Worm (Caenorhabditis elegans) whole organism, dauer: Measurements from ENCODE around the gene fipr-4.

Source experiments
- unc-62 ChIP-seq: sonication (generic microtip); optimal IDR thresholded peaks from 2 replicates; lab custom pipeline; 2017; ENCODE audit warnings: missing biosample characterization, missing genetic modification reagents, missing genetic modification characterization

Gene fipr-4

DNA sequence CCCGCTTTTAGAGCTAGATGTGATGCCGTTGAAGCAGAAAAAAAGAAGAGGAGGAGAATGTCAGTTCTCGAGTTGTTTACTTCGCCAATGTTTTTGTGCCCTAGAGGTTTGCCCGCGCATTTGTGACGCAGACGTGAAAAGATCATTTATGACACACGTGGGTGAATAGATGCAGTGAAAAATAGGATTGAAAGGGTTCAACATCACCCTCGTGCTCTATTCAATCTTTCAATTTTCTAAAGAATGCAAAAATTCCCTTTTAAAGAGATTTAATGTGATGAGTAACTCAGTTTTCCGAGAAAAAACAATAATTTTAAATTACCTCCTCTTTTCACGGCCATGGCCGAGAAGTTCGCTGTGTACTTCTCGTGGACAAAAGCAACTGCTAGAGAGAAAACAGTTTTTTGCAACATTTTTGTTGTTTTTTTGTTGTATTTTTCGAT, 18.2 kb upstream of the fipr-4 start:
- no peak for TF ChIP-seq unc-62 (GFP tag; lab: Kevin White, UChicago)

- no peak for TF ChIP-seq unc-62 (GFP tag; lab: Kevin White, UChicago)
Measured at ce11 chrV:10245615-10246014, 17.4 kb upstream of the fipr-4 start.

- no peak for TF ChIP-seq unc-62 (GFP tag; lab: Kevin White, UChicago)
Measured at ce11 chrV:10244018-10244720, 15.9 kb upstream of the fipr-4 start.

DNA sequence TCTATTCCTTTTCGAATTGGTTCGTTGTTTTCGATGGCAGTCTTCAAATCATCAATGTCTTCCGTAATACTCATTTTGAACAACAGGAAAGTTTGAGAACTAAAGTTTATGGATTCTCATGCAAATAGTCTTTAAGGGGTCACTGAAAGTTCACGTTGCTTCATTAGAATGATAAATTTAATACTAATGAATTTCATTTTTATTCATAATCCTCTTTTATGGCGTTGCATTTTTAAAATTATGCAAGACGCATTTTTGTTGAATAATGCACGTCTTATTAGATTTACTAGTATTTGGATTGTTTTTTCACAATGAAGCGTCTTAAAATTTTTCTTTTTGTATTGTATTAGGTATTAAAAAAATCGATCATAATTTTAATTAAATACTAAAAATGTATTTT, 14.8 kb upstream of the fipr-4 start, which contains the start of gene C12D8.9:
Gene C12D8.9, minus strand, starts transcription at position 101 of the 400 bp plus-strand sequence.
- no peak for TF ChIP-seq unc-62 (GFP tag; lab: Kevin White, UChicago)

DNA sequence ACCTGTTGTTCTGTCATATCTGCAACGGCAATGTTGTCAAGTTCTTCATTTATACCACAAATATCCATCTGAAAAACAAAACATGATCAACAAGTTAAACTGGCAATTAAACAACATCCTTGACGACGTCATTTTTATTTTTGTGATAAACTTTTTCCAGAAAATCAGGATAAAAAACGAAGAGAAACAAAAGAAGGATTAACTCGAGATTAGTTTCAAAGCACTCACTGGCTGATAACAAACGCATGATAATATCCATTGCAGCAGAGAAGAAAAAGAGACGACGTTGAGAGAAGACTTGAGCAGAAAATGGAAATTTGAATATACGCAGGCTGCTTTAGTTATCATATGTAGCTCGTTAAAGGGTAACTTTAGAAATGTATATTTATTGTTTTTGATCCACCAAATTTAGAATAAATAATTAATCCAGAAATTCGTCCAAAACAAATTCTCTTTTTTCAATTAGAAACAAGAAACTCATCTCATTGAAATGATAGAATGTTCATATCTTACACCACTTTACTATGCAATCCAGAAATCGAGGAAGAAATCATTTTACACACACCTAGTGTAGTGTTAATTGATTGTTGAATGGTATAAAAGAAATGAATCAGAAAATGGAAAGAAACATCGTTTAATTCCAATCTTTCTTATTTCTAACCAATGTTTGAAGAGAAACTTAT, 13.0 kb upstream of the fipr-4 start, which contains the start of the genes C12D8.21 and col-148:
Gene C12D8.21, minus strand, starts transcription at position 68 of the 683 bp plus-strand sequence.
Gene col-148, plus strand, starts transcription at position 633 of the 683 bp plus-strand sequence.
- TF ChIP-seq unc-62 (GFP tag; lab: Kevin White, UChicago): no peak

DNA sequence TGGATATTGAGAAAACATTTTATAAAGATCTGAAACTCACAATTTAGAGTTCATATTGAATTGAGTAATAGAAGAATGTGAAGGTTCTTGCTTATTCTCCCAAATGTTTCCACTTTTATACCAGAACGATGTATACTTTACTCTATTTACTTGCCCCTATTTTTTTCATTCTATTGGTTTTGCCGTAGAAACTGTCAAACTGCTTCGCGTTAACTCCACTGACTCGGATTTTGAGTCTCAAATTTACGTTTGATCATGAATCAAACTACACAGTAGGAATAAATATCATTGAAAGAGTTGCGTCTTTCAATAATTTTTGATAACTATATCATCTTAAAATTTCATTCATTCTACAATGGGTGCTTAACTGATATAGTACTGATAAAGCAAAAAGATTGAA, 11.6 kb upstream of the fipr-4 start, which contains the start of gene fipr-8:
Gene fipr-8, minus strand, starts transcription at position 101 of the 400 bp plus-strand sequence.
- TF ChIP-seq unc-62 (GFP tag; lab: Kevin White, UChicago): no peak

- TF ChIP-seq unc-62 (GFP tag; lab: Kevin White, UChicago): no peak
Measured at ce11 chrV:10238665-10239064, 10.4 kb upstream of the fipr-4 start, which contains the start of gene fubl-1. TSS of gene fubl-1 (minus strand) at chrV:10238866.

DNA sequence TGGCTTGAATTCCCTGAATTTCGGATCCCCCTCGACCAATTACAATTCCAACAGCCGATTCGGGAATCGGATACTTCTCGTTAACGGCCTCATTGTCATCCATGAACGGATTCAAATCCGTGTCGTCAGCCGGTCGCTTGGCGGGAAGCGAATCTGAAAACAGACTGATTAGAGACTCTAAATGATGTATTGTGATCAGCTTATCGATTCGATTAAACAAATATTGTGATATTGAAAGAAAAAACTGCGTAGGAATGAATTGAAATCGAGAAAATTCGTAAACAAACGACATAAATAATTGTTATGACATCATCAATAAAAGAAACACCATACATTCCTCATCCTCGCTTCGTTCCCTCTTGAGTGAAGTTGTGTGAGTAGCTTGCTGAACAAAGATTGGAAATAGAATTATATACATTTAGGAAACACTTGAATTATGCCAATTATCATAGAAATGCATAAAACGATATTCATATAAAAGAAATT, 9.7 kb upstream of the fipr-4 start:
- TF ChIP-seq unc-62 (GFP tag; lab: Kevin White, UChicago): no peak

DNA sequence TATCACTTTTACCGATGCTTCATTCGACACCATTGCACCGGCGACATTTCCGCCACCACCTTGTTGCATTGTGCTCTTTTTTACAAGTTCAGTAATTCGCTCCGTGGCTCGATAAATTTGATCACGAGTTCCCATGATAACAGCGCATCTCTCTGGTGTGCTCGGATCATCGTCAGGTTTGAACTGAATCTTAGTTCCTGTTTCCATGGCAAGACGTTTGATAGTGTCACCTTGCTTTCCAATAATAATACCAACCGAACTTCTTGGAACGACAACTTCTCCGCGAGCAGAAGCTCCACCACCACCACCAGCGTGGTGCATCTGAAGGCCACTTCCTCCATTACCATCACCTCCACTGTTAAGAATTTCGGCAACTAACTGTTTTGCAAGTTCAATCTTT, 8.9 kb upstream of the fipr-4 start:
- TF ChIP-seq unc-62 (GFP tag; lab: Kevin White, UChicago): no peak

DNA sequence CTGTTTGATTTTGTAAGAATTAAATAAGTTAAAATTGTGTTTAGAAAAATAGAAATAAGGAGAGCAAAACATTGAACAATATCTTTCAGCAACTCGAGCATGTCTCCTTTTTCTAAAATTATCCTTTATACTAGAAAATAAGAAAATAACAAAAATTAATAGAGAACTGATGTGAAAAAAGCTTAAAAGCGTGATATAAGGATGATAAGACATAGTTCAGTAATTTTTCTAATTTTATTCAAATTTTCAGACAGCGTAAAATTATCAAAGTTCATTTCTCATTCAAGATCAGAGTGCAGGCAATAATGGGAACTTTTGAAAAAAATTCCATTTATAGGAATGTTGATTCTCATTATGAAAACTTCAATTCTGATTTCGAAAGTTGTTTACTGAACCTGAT, 5.1 kb upstream of the fipr-4 start, which contains the start of gene str-182:
Gene str-182, minus strand, starts transcription at position 101 of the 400 bp plus-strand sequence.
- no peak for TF ChIP-seq unc-62 (GFP tag; lab: Kevin White, UChicago)

DNA sequence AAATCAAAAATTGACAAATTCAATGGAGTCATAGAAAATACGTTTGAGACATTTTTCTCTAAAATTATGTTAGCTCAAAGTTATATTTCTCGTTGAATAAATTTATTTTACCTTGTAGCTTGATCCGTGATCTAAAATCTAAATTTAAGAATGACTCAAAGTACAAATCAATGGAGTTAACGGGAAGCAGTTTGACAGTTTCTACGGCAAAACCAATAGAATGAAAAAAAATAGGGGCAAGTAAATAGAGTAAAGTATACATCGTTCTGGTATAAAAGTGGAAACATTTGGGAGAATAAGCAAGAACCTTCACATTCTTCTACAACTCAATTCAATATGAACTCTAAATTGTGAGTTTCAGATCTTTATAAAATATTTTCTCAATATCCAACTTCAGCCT, 2.7 kb upstream of the fipr-4 start, which contains the start of gene fipr-6:
Gene fipr-6, plus strand, starts transcription at position 301 of the 400 bp plus-strand sequence.
- TF ChIP-seq unc-62 (GFP tag; lab: Kevin White, UChicago): no peak

DNA sequence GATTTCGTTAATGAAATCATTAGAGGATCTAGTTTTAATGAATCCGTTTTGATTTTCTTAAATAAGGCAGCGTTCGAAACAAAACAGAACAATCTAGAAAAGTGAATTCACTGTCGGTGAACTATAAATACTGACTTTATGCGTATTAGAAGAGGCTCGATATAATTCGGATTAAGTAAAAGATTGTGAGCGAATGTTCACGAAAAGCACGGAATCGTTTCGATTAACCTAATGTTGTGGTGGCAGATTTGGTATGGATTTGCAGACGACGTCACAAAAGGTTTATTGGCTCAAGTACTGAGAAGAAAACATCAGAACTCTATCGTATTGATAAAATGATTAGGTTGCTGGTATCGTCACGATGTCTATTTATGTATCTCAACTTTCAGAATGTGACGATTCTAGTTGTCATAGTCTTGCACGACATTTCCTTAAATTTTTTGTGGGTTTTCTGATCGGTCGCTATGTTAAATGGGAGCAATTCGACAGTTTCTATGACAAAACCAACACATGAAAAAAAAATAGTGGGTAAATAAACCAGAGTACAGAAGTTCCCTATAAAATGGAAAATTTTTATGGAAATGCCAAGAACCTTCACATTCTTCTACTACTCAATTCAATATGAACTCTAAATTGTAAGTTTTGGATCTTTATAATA, 1.1 kb upstream of the fipr-4 start, which contains the start of the genes pyt-1 and fipr-7:
Gene pyt-1, minus strand, starts transcription at position 101 of the 658 bp plus-strand sequence.
Gene fipr-7, plus strand, starts transcription at position 608 of the 658 bp plus-strand sequence.
- no peak for TF ChIP-seq unc-62 (GFP tag; lab: Kevin White, UChicago)

DNA sequence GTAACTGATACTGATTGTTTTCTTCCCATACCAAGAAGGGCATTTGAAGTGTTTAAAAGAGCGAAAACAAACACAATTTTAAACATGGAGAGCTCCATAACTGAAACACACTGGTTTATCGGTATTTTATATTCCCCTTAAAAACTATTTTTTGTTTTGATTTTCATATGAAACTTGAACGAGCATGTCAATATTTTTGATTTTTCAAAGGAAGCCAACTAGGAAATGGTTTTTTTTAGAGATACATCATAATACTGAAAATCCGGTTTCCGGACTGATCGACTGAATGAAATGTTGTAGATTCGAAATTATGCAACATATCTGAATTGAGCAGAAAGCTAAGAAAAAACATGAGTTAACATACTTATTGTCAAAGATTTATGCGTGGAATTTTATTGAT, 927 bp downstream of the fipr-4 start, which contains the start of gene ttr-19:
Gene ttr-19, minus strand, starts transcription at position 101 of the 400 bp plus-strand sequence.
- no peak for TF ChIP-seq unc-62 (GFP tag; lab: Kevin White, UChicago)

- TF ChIP-seq unc-62 (GFP tag; lab: Kevin White, UChicago): no peak
Measured at ce11 chrV:10225610-10226009, 2.6 kb downstream of the fipr-4 start, which contains the start of gene daf-36. TSS of gene daf-36 (minus strand) at chrV:10225710.

- no peak for TF ChIP-seq unc-62 (GFP tag; lab: Kevin White, UChicago)
Measured at ce11 chrV:10224619-10225018, 3.6 kb downstream of the fipr-4 start.
